Worm (Caenorhabditis elegans): ENCODE data around the gene gab-1.
A peak's percentile ranks its signal among the peaks of the same experiment; 100 is the strongest.

DNA sequence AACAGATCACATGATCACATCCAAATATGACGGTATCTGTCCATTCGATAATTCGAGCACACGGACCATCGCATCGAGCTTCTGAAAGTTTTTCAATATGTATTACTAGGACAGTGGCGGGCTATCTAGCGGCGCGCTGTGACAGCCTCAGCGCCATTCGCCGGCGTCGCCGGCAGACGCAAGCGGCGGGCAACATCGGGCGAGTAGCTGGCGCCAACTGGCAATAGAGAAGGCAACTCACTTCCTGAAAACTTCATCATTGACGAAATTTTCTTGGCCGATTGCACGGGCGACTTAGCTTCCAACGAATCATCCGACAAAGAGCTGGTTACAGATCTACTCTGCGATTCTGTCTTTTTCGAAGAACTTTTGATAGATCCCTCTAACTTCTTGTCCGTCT lies 8.7 kb upstream of the gab-1 start:
- TF ChIP-seq aha-1 (tag) (peak; percentile 68), ZK337.2 (GFP tag; IDR thresholded peaks at IDR 0.05) (no peak), ZK546.5 (tag; optimal IDR thresholded peaks at IDR 0.05) (no peak), dpl-1 (GFP tag; optimal IDR thresholded peaks at IDR 0.05) (no peak), fkh-10 (GFP tag; optimal IDR thresholded peaks at IDR 0.05) (no peak), egl-27 (tag; optimal IDR thresholded peaks at IDR 0.05) (no peak), lim-7 (GFP tag; IDR thresholded peaks at IDR 0.05) (no peak), daf-12 (tag; optimal IDR thresholded peaks at IDR 0.05) (no peak), jun-1 (tag; optimal IDR thresholded peaks at IDR 0.05) (no peak)

Measured in whole organism, L4 larva.